Fruit fly (Drosophila melanogaster) whole organism, embryonic: ENCODE measurements around the gene CG42674.

ENCODE experiments used
- CG1024 ChIP-seq: fragments of 200-800 bp; sonication (Bioruptor generic); IDR thresholded peaks from 2 replicates; pipeline ENCODE4 v1.3.6; 2022; ENCODE audit warnings: missing biosample characterization, missing genetic modification characterization
- CG10431 ChIP-seq: fragments of 200-800 bp; sonication (Bioruptor generic); optimal IDR thresholded peaks from 3 replicates; lab custom pipeline; 2018; ENCODE audit warnings: missing biosample characterization, mild to moderate bottlenecking, missing genetic modification characterization
- CG11723 ChIP-seq: fragments of 200-800 bp; sonication (Bioruptor generic); optimal IDR thresholded peaks from 2 replicates; lab custom pipeline; 2017; ENCODE audit warnings: missing biosample characterization, mild to moderate bottlenecking, missing genetic modification characterization
- CG13123 ChIP-seq: fragments of 200-800 bp; sonication (Bioruptor generic); optimal IDR thresholded peaks from 2 replicates; lab custom pipeline; 2016; ENCODE audit warnings: missing biosample characterization, missing genetic modification characterization
- CG13296 ChIP-seq: fragments of 200-800 bp; sonication (Bioruptor generic); optimal IDR thresholded peaks from 3 replicates; lab custom pipeline; 2018; ENCODE audit warnings: missing biosample characterization, mild to moderate bottlenecking, missing genetic modification characterization
- CG13624 ChIP-seq: fragments of 200-800 bp; sonication (Bioruptor generic); optimal IDR thresholded peaks from 2 replicates; lab custom pipeline; 2016; ENCODE audit warnings: missing biosample characterization, missing genetic modification characterization
- CG13775 ChIP-seq: fragments of 200-800 bp; sonication (Bioruptor generic); optimal IDR thresholded peaks from 3 replicates; lab custom pipeline; 2017; ENCODE audit warnings: missing biosample characterization, mild to moderate bottlenecking, missing genetic modification characterization
- CG14710 ChIP-seq: fragments of 200-800 bp; sonication (Bioruptor generic); optimal IDR thresholded peaks from 3 replicates; lab custom pipeline; 2019; ENCODE audit warnings: missing biosample characterization, mild to moderate bottlenecking, missing genetic modification characterization, moderate library complexity
- CG17829 ChIP-seq: fragments of 200-800 bp; optimal IDR thresholded peaks from 2 replicates; lab custom pipeline; 2019; ENCODE audit warnings: missing biosample characterization, mild to moderate bottlenecking, missing genetic modification characterization, moderate library complexity
- CG2202 ChIP-seq: fragments of 200-800 bp; sonication (Bioruptor generic); optimal IDR thresholded peaks from 2 replicates; lab custom pipeline; 2018; ENCODE audit warnings: missing biosample characterization, mild to moderate bottlenecking, missing genetic modification characterization
- CG2875 ChIP-seq: fragments of 200-800 bp; sonication (Bioruptor generic); optimal IDR thresholded peaks from 2 replicates; lab custom pipeline; 2017; ENCODE audit warnings: missing biosample characterization, mild to moderate bottlenecking, missing genetic modification characterization, missing genetic modification reagents
- CG30403 ChIP-seq: fragments of 200-800 bp; sonication (Bioruptor generic); optimal IDR thresholded peaks from 3 replicates; lab custom pipeline; 2016; ENCODE audit warnings: missing biosample characterization, missing genetic modification characterization
- CG32767 ChIP-seq: fragments of 200-800 bp; sonication (Bioruptor generic); IDR thresholded peaks from 2 replicates; pipeline ENCODE4 v1.3.6; 2022; ENCODE audit warnings: missing biosample characterization, missing genetic modification characterization
- CG3281 ChIP-seq: fragments of 200-800 bp; sonication (Bioruptor generic); optimal IDR thresholded peaks from 3 replicates; lab custom pipeline; 2017; ENCODE audit warnings: missing biosample characterization, mild to moderate bottlenecking, missing genetic modification characterization
- CG34376 ChIP-seq: fragments of 200-800 bp; sonication (Bioruptor generic); optimal IDR thresholded peaks from 2 replicates; lab custom pipeline; 2018; ENCODE audit warnings: missing biosample characterization, mild to moderate bottlenecking, missing genetic modification characterization
- CG4328 ChIP-seq: fragments of 200-800 bp; sonication (Bioruptor generic); optimal IDR thresholded peaks from 3 replicates; lab custom pipeline; 2017; ENCODE audit warnings: missing biosample characterization, missing genetic modification reagents, missing genetic modification characterization
- CG5953 ChIP-seq: fragments of 200-800 bp; sonication (Bioruptor generic); IDR thresholded peaks from 2 replicates; pipeline ENCODE4 v1.3.6; 2022; ENCODE audit warnings: missing biosample characterization, missing genetic modification characterization
- CG6254 ChIP-seq: fragments of 200-800 bp; sonication (Bioruptor generic); optimal IDR thresholded peaks from 3 replicates; lab custom pipeline; 2017; ENCODE audit warnings: mild to moderate bottlenecking, missing biosample characterization, missing genetic modification reagents, missing genetic modification characterization
- CG6654 ChIP-seq: fragments of 200-800 bp; sonication (Bioruptor generic); optimal IDR thresholded peaks from 2 replicates; lab custom pipeline; 2017; ENCODE audit warnings: missing biosample characterization, mild to moderate bottlenecking, missing genetic modification characterization
- CG6813 ChIP-seq: fragments of 200-800 bp; sonication (Bioruptor generic); optimal IDR thresholded peaks from 2 replicates; lab custom pipeline; 2017; ENCODE audit warnings: missing biosample characterization, missing genetic modification characterization, mild to moderate bottlenecking, moderate library complexity, missing genetic modification reagents
- CG7987 ChIP-seq: fragments of 200-800 bp; sonication (Bioruptor generic); optimal IDR thresholded peaks from 2 replicates; lab custom pipeline; 2018; ENCODE audit warnings: missing biosample characterization, mild to moderate bottlenecking, missing genetic modification characterization, moderate library complexity
- D ChIP-seq, 2 experiments: fragments of 200-800 bp in 1 of 2; fragments of >200 bp in 1 of 2; sonication (Bioruptor generic) in 1 of 2; optimal IDR thresholded peaks; 2 replicates in 1 of 2; 3 replicates in 1 of 2; lab custom pipeline; 2017; ENCODE audit warnings: mild to moderate bottlenecking in 1 of 2, missing biosample characterization in 1 of 2, missing genetic modification characterization in 1 of 2, missing genetic modification reagents in 1 of 2
- Deaf1 ChIP-seq: fragments of 200-800 bp; optimal IDR thresholded peaks from 3 replicates; lab custom pipeline; 2019; ENCODE audit warnings: missing biosample characterization, mild to moderate bottlenecking, missing genetic modification characterization, moderate library complexity
- Dek ChIP-seq: fragments of 200-800 bp; sonication (Bioruptor generic); optimal IDR thresholded peaks from 3 replicates; lab custom pipeline; 2019; ENCODE audit warnings: missing biosample characterization, mild to moderate bottlenecking, missing genetic modification characterization, moderate library complexity
- HHEX ChIP-seq: fragments of 200-800 bp; sonication (Bioruptor generic); optimal IDR thresholded peaks from 3 replicates; lab custom pipeline; 2017; ENCODE audit warnings: missing biosample characterization, mild to moderate bottlenecking, missing genetic modification characterization, missing genetic modification reagents
- HLH3B ChIP-seq: fragments of 200-800 bp; sonication (Bioruptor generic); IDR thresholded peaks from 2 replicates; pipeline ENCODE4 v1.3.6; 2022; ENCODE audit warnings: missing biosample characterization, missing genetic modification characterization
- MESR4 ChIP-seq: fragments of 200-800 bp; sonication (Bioruptor generic); optimal IDR thresholded peaks from 2 replicates; lab custom pipeline; 2018; ENCODE audit warnings: missing biosample characterization, mild to moderate bottlenecking, missing genetic modification characterization, moderate library complexity
- Med ChIP-seq: fragments of 200-800 bp; sonication (Bioruptor generic); peaks from one replicate; lab custom pipeline; 2016; ENCODE audit warnings: missing biosample characterization, missing genetic modification characterization, mild to moderate bottlenecking, inconsistent platforms, moderate library complexity
- NfI ChIP-seq: fragments of 200-800 bp; sonication (Bioruptor generic); optimal IDR thresholded peaks from 3 replicates; lab custom pipeline; 2018; ENCODE audit warnings: missing biosample characterization, mild to moderate bottlenecking, missing genetic modification characterization, moderate library complexity
- Ssrp ChIP-seq: fragments of 200-800 bp; sonication (Bioruptor generic); optimal IDR thresholded peaks from 2 replicates; lab custom pipeline; 2018; ENCODE audit warnings: missing biosample characterization, mild to moderate bottlenecking, missing genetic modification characterization, moderate library complexity
- Tbp ChIP-seq: fragments of >200 bp; optimal IDR thresholded peaks from 2 replicates; lab custom pipeline; 2018; ENCODE audit warnings: missing biosample characterization, missing genetic modification characterization
- Trl ChIP-seq, 3 experiments: fragments of >200 bp in 2 of 3; fragments of 200-800 bp in 1 of 3; sonication (Bioruptor generic) in 1 of 3; optimal IDR thresholded peaks; 2 replicates in 1 of 3; 3 replicates in 2 of 3; lab custom pipeline; 2016 to 2017; ENCODE audit warnings: missing biosample characterization in 1 of 3, missing genetic modification characterization in 1 of 3
- Xbp1 ChIP-seq: fragments of 200-800 bp; sonication (Bioruptor generic); optimal IDR thresholded peaks from 3 replicates; lab custom pipeline; 2016; ENCODE audit warnings: missing biosample characterization, mild to moderate bottlenecking, missing genetic modification characterization
- bab2 ChIP-seq: fragments of 200-800 bp; sonication (Bioruptor generic); optimal IDR thresholded peaks from 2 replicates; lab custom pipeline; 2016; ENCODE audit warnings: missing biosample characterization, missing genetic modification characterization
- caup ChIP-seq: fragments of 200-800 bp; sonication (Bioruptor generic); optimal IDR thresholded peaks from 3 replicates; lab custom pipeline; 2017; ENCODE audit warnings: missing biosample characterization, mild to moderate bottlenecking, missing genetic modification characterization, moderate library complexity; ENCODE audit not compliant: severe bottlenecking
- chn ChIP-seq: fragments of 200-800 bp; sonication (Bioruptor generic); optimal IDR thresholded peaks from 2 replicates; lab custom pipeline; 2016; ENCODE audit warnings: missing biosample characterization, missing genetic modification characterization
- dati ChIP-seq: fragments of 200-800 bp; sonication (Bioruptor generic); IDR thresholded peaks from 2 replicates; pipeline ENCODE4 v1.3.6; 2022; ENCODE audit warnings: missing biosample characterization, missing genetic modification characterization
- emc ChIP-seq: fragments of 200-800 bp; sonication (Bioruptor generic); optimal IDR thresholded peaks from 2 replicates; lab custom pipeline; 2016; ENCODE audit warnings: missing biosample characterization, missing genetic modification characterization
- exex ChIP-seq: fragments of 200-800 bp; sonication (Bioruptor generic); optimal IDR thresholded peaks from 4 replicates; lab custom pipeline; 2018; ENCODE audit warnings: missing biosample characterization, mild to moderate bottlenecking, missing genetic modification characterization, moderate library complexity
- gro ChIP-seq: fragments of 200-800 bp; sonication (Bioruptor generic); optimal IDR thresholded peaks from 2 replicates; lab custom pipeline; 2016; ENCODE audit warnings: missing biosample characterization, missing genetic modification characterization
- ham ChIP-seq: fragments of 200-800 bp; sonication (Bioruptor generic); IDR thresholded peaks from 2 replicates; pipeline ENCODE4 v1.3.6; 2022; ENCODE audit warnings: missing biosample characterization, missing genetic modification characterization
- her ChIP-seq: fragments of 200-800 bp; sonication (Bioruptor generic); optimal IDR thresholded peaks from 2 replicates; lab custom pipeline; 2016; ENCODE audit warnings: missing biosample characterization, missing genetic modification characterization
- hkb ChIP-seq, 2 experiments: fragments of 200-800 bp in 1 of 2; fragments of >200 bp in 1 of 2; sonication (Bioruptor generic) in 1 of 2; IDR thresholded peaks in 1 of 2; optimal IDR thresholded peaks in 1 of 2; 2 replicates each; pipeline versions ENCODE4 v1.3.6 to Lab custom; 2017 to 2022; ENCODE audit warnings: missing biosample characterization in 1 of 2, missing genetic modification characterization in 1 of 2
- jing ChIP-seq: fragments of 200-800 bp; sonication (Bioruptor generic); optimal IDR thresholded peaks from 2 replicates; lab custom pipeline; 2018; ENCODE audit warnings: missing biosample characterization, mild to moderate bottlenecking, missing genetic modification characterization
- ken ChIP-seq: fragments of 200-800 bp; sonication (Bioruptor generic); IDR thresholded peaks from 3 replicates; pipeline ENCODE4 v1.3.6; 2022; ENCODE audit warnings: missing biosample characterization, missing genetic modification characterization
- shn ChIP-seq: fragments of 200-800 bp; sonication (Bioruptor generic); optimal IDR thresholded peaks from 3 replicates; lab custom pipeline; 2016; ENCODE audit warnings: missing biosample characterization, missing genetic modification characterization
- sim ChIP-seq: fragments of 200-800 bp; sonication (Bioruptor generic); IDR thresholded peaks from 2 replicates; pipeline ENCODE4 v1.3.6; 2022; ENCODE audit warnings: missing biosample characterization, missing genetic modification characterization
- tup ChIP-seq: fragments of 200-800 bp; sonication (Bioruptor generic); optimal IDR thresholded peaks from 2 replicates; lab custom pipeline; 2016; ENCODE audit warnings: missing biosample characterization, mild to moderate bottlenecking, missing genetic modification characterization, moderate library complexity

The CG42674 gene

dm6 chr3L:20140589-20141207 is 57.4 kb downstream of the CG42674 start, which contains the start of gene CG7328 (continued):
- TF ChIP-seq CG32767 (peak; percentile 39; the same call in 1 of the 2 replicates), D (optimal IDR thresholded peaks at IDR 0.05; lab: Kevin White, UChicago) (no peak), D (GFP tag; optimal IDR thresholded peaks at IDR 0.05; lab: Kevin White, UChicago) (no peak), HLH3B (peak; percentile 6; the same call in 1 of the 2 replicates), caup (GFP tag; lab: Kevin White, UChicago) (peak; percentile 27), CG30403 (no peak), CG17829 (tag; lab: Kevin White, UChicago) (no peak), CG7987 (no peak), Ssrp (no peak), hkb (optimal IDR thresholded peaks at IDR 0.05; lab: Kevin White, UChicago) (no peak), hkb (GFP tag; IDR thresholded peaks at IDR 0.05; lab: Robert Waterston, UW) (no peak; the same call in 1 of the 2 replicates), ham (no peak), CG13123 (GFP tag; lab: Kevin White, UChicago) (no peak), jing (GFP tag; lab: Kevin White, UChicago) (no peak), Dek (no peak), gro (GFP tag; lab: Kevin White, UChicago) (no peak), CG3281 (no peak), Deaf1 (no peak), Med (GFP tag; lab: Kevin White, UChicago) (peak; percentile 88), Trl (optimal IDR thresholded peaks at IDR 0.05; lab: Kevin White, UChicago) (no peak), Trl (GFP tag; optimal IDR thresholded peaks at IDR 0.05; lab: Kevin White, UChicago) (peak; percentile 31), shn (GFP tag; lab: Kevin White, UChicago) (peak; percentile 36), dati (no peak), Tbp (GFP tag; lab: Kevin White, UChicago) (no peak), bab2 (GFP tag; lab: Kevin White, UChicago) (peak; percentile 41), CG13775 (peak; percentile 43), CG2875 (GFP tag; lab: Kevin White, UChicago) (no peak), CG13624 (GFP tag; lab: Kevin White, UChicago) (no peak), CG2202 (tag; lab: Kevin White, UChicago) (no peak), tup (GFP tag; lab: Kevin White, UChicago) (no peak), CG6654 (GFP tag; lab: Kevin White, UChicago) (no peak), CG6254 (GFP tag; lab: Kevin White, UChicago) (no peak), emc (GFP tag; lab: Kevin White, UChicago) (no peak), Xbp1 (GFP tag; lab: Kevin White, UChicago) (peak; percentile 52), CG5953 (GFP tag; lab: Robert Waterston, UW) (no peak), CG11723 (GFP tag; lab: Kevin White, UChicago) (no peak), CG10431 (no peak), MESR4 (GFP tag; lab: Kevin White, UChicago) (no peak), exex (peak; percentile 54), CG34376 (GFP tag; lab: Kevin White, UChicago) (peak; percentile 22), CG13296 (GFP tag; lab: Kevin White, UChicago) (no peak), her (GFP tag; lab: Kevin White, UChicago) (no peak), CG6813 (peak; percentile 9), CG4328 (GFP tag; lab: Kevin White, UChicago) (peak; percentile 23), NfI (GFP tag; lab: Kevin White, UChicago) (peak; percentile 53), HHEX (GFP tag; lab: Kevin White, UChicago) (no peak), chn (no peak), CG14710 (tag; lab: Kevin White, UChicago) (no peak), ken (GFP tag; lab: Robert Waterston, UW) (no peak), CG1024 (GFP tag; lab: Robert Waterston, UW) (no peak), sim (GFP tag; lab: Robert Waterston, UW) (no peak)
